Worm (Caenorhabditis elegans) whole organism, early embryonic: ENCODE results near the gene lat-2.

Experiments
- B0310.2 ChIP-seq: sonication (generic microtip); optimal IDR thresholded peaks from 2 replicates; lab custom pipeline; 2016; ENCODE audit warnings: mild to moderate bottlenecking, missing genetic modification characterization, missing compliant biosample characterization
- F13C5.2 ChIP-seq: sonication (generic microtip); optimal IDR thresholded peaks from 2 replicates; lab custom pipeline; 2017; ENCODE audit warnings: mild to moderate bottlenecking, missing genetic modification characterization, inconsistent platforms, missing compliant biosample characterization
- aly-1 ChIP-seq: sonication (generic microtip); optimal IDR thresholded peaks from 2 replicates; lab custom pipeline; 2016; ENCODE audit warnings: missing genetic modification characterization, missing compliant biosample characterization
- ama-1 ChIP-seq: fragments of 150-350 bp; optimal IDR thresholded peaks from 2 replicates; lab custom pipeline; 2014
- ceh-13 ChIP-seq: fragments of 200-800 bp; sonication (Bioruptor generic); optimal IDR thresholded peaks from 2 replicates; lab custom pipeline; 2018; ENCODE audit warnings: mild to moderate bottlenecking, missing genetic modification characterization, missing compliant biosample characterization
- ceh-36 ChIP-seq: sonication (generic microtip); optimal IDR thresholded peaks from 2 replicates; lab custom pipeline; 2016; ENCODE audit warnings: missing genetic modification characterization, inconsistent platforms, missing compliant biosample characterization
- ets-7 ChIP-seq: sonication (generic microtip); optimal IDR thresholded peaks from 2 replicates; lab custom pipeline; 2016; ENCODE audit warnings: missing genotype, missing genetic modification characterization, missing compliant biosample characterization
- flt-1 ChIP-seq: fragments of 200-800 bp; sonication (Bioruptor generic); IDR thresholded peaks from 2 replicates; pipeline ENCODE4 v1.3.6; 2022; ENCODE audit warnings: missing genetic modification characterization, missing compliant biosample characterization
- hmbx-1 ChIP-seq: sonication (generic microtip); optimal IDR thresholded peaks from 2 replicates; lab custom pipeline; 2016; ENCODE audit warnings: mild to moderate bottlenecking, missing genetic modification characterization, missing compliant biosample characterization
- hmg-4 ChIP-seq: fragments of 200-800 bp; sonication (Bioruptor generic); optimal IDR thresholded peaks from 2 replicates; lab custom pipeline; 2018; ENCODE audit warnings: mild to moderate bottlenecking, missing genetic modification characterization, missing compliant biosample characterization
- hnd-1 ChIP-seq: sonication (generic microtip); optimal IDR thresholded peaks from 2 replicates; lab custom pipeline; 2016; ENCODE audit warnings: missing genetic modification characterization, missing compliant biosample characterization
- pes-1 ChIP-seq: fragments of 200-800 bp; sonication (Bioruptor generic); IDR thresholded peaks from 2 replicates; pipeline ENCODE4 v1.3.6; 2022; ENCODE audit warnings: missing genetic modification reagents, missing genetic modification characterization, missing compliant biosample characterization
- scrt-1 ChIP-seq: fragments of 200-800 bp; sonication (Bioruptor generic); IDR thresholded peaks from 2 replicates; pipeline ENCODE4 v1.3.6; 2022; ENCODE audit warnings: missing genetic modification characterization, missing compliant biosample characterization
- sea-1 ChIP-seq: fragments of 200-800 bp; sonication (Bioruptor generic); conservative IDR thresholded peaks from 2 replicates; pipeline ENCODE4 v1.3.6; 2022; ENCODE audit warnings: missing genetic modification characterization, missing compliant biosample characterization
- tbx-11 ChIP-seq: fragments of 200-800 bp; sonication (Bioruptor generic); IDR thresholded peaks from 2 replicates; pipeline ENCODE4 v1.3.6; 2022; ENCODE audit warnings: missing genetic modification characterization, missing compliant biosample characterization
- tbx-37 ChIP-seq: fragments of 200-800 bp; sonication (Bioruptor generic); conservative IDR thresholded peaks from 2 replicates; pipeline ENCODE4 v1.3.6; 2022; ENCODE audit warnings: missing genetic modification reagents, missing genetic modification characterization, missing compliant biosample characterization
- tra-4 ChIP-seq: sonication (generic microtip); optimal IDR thresholded peaks from 2 replicates; lab custom pipeline; 2017; ENCODE audit warnings: missing genetic modification characterization, missing compliant biosample characterization

The lat-2 gene

DNA sequence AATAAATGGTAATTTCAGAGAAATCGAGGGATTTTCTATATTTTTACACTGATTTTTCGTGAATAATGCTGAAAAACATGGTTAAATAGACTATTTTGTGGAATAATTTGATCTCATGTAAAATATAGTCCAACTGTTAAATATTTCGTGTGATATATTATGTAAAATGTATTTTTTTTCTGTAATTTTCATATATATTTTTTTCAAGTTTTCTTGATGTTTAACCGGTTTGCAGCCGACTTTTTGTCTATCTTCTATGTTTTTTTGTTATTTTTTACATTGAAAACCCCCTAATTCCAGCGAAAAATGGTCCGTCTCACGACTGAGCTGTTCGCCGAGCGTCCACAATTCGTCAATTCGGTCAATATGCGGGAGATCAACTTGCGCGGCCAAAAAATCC lies 34.8 kb upstream of the lat-2 start, which contains the start of gene mog-2:
Gene mog-2 (plus strand): TSS at position 301 of the 400 bp plus-strand sequence.
- TF ChIP-seq ets-7 (no peak), sea-1 (GFP tag; lab: Robert Waterston, UW) (no peak), flt-1 (GFP tag; lab: Robert Waterston, UW) (no peak), ceh-36 (tag; lab: Kevin White, UChicago) (no peak), ceh-13 (no peak), F13C5.2 (tag; lab: Kevin White, UChicago) (no peak), B0310.2 (no peak), ama-1 (no peak), pes-1 (GFP tag; lab: Robert Waterston, UW) (no peak), hnd-1 (tag; lab: Kevin White, UChicago) (no peak), tra-4 (tag; lab: Kevin White, UChicago) (no peak), tbx-11 (GFP tag; lab: Robert Waterston, UW) (no peak), hmbx-1 (no peak), scrt-1 (GFP tag; lab: Robert Waterston, UW) (no peak), tbx-37 (GFP tag; lab: Robert Waterston, UW) (no peak), hmg-4 (GFP tag; lab: Kevin White, UChicago) (no peak), aly-1 (tag; lab: Kevin White, UChicago) (no peak)

DNA sequence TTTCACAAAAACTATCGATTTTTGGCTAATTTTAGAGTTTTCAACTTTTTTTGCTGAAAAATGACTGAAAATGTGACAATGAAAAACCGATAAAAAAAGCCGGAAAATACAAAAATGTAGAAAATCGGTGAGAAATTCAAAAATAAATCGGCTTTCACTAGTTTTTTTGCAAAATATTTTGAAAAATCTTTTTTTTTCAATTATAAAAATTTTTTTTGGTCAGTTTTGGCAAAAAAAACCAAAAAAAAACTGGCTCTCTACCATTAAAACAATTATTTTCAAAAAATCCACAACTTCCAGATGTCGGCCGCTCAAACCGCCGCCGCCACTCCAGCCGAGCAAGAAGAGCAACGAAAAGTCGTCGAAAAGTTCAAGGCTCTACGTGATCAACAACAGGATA lies 32.4 kb upstream of the lat-2 start, which contains the start of gene pfd-2:
Gene pfd-2 (plus strand): TSS at position 301 of the 400 bp plus-strand sequence.
- TF ChIP-seq aly-1 (tag; lab: Kevin White, UChicago) (no peak), F13C5.2 (tag; lab: Kevin White, UChicago) (no peak), flt-1 (GFP tag; lab: Robert Waterston, UW) (no peak), hmg-4 (GFP tag; lab: Kevin White, UChicago) (no peak), tbx-11 (GFP tag; lab: Robert Waterston, UW) (no peak), tbx-37 (GFP tag; lab: Robert Waterston, UW) (no peak), ama-1 (no peak), scrt-1 (GFP tag; lab: Robert Waterston, UW) (no peak), B0310.2 (no peak), ceh-13 (no peak)

DNA sequence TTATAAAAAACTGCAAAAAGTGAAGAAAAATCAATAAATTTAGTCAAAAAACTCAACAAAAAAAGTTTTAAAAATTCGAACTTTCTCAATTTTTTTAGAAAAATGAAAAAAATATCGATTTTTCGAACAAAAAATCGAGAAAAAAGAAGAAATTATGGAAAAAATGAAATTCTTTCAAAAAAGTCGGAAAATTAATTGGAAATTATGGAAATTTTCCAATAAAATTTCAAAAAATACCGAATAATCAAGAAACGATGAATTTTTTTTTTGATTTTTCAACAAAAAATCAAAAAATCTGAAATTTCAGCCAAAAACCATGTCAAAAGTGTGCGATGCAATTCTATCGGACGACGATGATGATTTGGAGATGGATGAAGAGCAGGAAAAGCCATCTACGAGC lies 30.1 kb upstream of the lat-2 start, which contains the start of gene H20J04.4:
Gene H20J04.4 (plus strand): TSS at position 301 of the 400 bp plus-strand sequence.
- TF ChIP-seq tra-4 (tag; lab: Kevin White, UChicago) (no peak), hnd-1 (tag; lab: Kevin White, UChicago) (no peak), ets-7 (no peak), tbx-11 (GFP tag; lab: Robert Waterston, UW) (no peak), tbx-37 (GFP tag; lab: Robert Waterston, UW) (no peak), F13C5.2 (tag; lab: Kevin White, UChicago) (no peak), B0310.2 (no peak), ceh-13 (no peak), ama-1 (no peak), hmg-4 (GFP tag; lab: Kevin White, UChicago) (no peak), flt-1 (GFP tag; lab: Robert Waterston, UW) (no peak), pes-1 (GFP tag; lab: Robert Waterston, UW) (no peak), scrt-1 (GFP tag; lab: Robert Waterston, UW) (no peak), ceh-36 (tag; lab: Kevin White, UChicago) (no peak), aly-1 (tag; lab: Kevin White, UChicago) (no peak), hmbx-1 (no peak), sea-1 (GFP tag; lab: Robert Waterston, UW) (no peak)

DNA sequence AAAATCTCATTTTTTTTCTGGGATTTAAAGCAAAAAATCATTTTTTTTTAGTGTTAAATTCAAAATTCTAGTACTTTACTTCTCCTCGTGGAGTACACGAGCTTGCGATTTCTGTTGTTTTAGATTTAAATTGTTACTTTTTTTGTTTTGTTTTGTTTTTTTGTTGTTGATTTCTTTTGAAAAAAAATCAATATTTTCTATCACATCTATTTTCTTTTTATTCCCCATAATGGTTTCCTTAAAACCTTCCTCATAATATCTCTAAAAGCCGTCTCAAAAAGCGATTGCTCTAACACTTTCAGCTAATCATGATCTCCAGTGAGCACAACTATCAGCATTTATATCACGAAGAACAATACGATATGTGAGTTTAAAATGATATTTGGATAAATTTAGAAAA lies 24.4 kb upstream of the lat-2 start, which contains the start of gene madf-3:
Gene madf-3 (plus strand): TSS at position 301 of the 400 bp plus-strand sequence.
- TF ChIP-seq ceh-36 (tag; lab: Kevin White, UChicago) (no peak), flt-1 (GFP tag; lab: Robert Waterston, UW) (no peak), ceh-13 (no peak), ets-7 (no peak), hnd-1 (tag; lab: Kevin White, UChicago) (no peak), hmbx-1 (no peak), ama-1 (no peak), pes-1 (GFP tag; lab: Robert Waterston, UW) (no peak), B0310.2 (no peak), tbx-37 (GFP tag; lab: Robert Waterston, UW) (no peak)

DNA sequence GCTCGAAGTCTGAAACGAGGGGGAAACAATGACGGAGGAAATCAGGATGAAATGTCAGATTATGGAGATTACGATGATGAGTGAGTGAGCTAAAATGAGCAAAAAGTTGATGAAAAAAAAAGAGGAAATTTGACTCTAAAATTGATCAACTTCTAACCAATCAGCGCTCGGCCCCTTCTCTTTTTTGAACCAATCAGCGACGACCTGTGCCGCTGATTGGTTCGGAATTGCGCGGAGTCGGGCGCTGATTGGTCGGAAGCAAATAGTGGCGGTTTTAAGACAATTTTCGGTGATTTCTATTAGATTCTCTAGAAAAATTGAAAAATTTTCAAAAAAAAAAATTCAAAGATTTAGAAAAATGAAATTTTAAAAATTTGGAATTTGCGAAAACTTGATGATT lies 21.1 kb upstream of the lat-2 start:
- TF ChIP-seq ceh-13 (no peak), F13C5.2 (tag; lab: Kevin White, UChicago) (no peak), tra-4 (tag; lab: Kevin White, UChicago) (no peak), hnd-1 (tag; lab: Kevin White, UChicago) (no peak), ceh-36 (tag; lab: Kevin White, UChicago) (no peak), hmg-4 (GFP tag; lab: Kevin White, UChicago) (no peak), aly-1 (tag; lab: Kevin White, UChicago) (no peak), hmbx-1 (no peak)

DNA sequence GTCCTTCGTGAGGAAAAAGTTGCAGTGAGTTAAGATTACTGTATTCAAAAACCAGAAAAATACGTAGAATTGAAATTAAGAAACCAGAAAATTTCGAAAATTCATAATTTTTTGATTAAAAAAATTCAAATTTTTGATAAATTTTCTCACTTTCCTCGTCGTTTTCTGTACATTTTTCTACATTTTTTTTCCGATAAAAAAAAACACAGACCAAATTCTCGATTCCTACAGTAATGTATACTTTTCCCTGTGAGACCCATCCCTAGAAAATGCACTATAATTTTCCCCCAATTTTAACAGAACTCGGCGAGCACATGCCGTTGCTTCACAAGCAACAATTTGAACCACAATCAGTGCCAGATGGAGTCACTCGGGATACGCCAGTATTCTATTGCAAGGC lies 19.0 kb upstream of the lat-2 start, which contains the start of gene athp-2:
Gene athp-2 (plus strand): TSS at position 301 of the 400 bp plus-strand sequence.
- TF ChIP-seq ets-7 = no peak
- no peak for TF ChIP-seq tbx-37 (GFP tag; lab: Robert Waterston, UW)
- TF ChIP-seq hnd-1 (tag; lab: Kevin White, UChicago) = no peak
- no peak for TF ChIP-seq B0310.2
- no peak for TF ChIP-seq flt-1 (GFP tag; lab: Robert Waterston, UW)
- TF ChIP-seq tbx-11 (GFP tag; lab: Robert Waterston, UW) = no peak
- no peak for TF ChIP-seq pes-1 (GFP tag; lab: Robert Waterston, UW)
- no peak for TF ChIP-seq hmg-4 (GFP tag; lab: Kevin White, UChicago)

DNA sequence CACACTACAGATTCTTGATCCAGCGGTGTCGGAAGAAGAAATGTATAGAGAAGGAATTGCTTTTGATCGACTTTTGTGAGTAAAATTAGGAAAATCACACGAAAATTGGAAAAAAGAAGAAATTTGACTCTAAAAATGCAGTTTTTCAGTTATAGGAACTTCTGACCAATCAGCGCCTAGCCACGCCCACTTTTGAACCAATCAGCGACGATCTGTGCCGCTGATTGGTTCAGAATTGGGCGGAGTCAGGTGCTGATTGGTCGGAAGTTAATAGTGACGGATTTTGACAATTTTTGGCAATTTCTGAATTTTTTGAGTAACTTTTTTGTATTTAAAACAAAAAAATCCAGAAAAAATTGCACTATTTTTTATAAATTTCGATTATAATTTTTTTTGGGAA lies 17.4 kb upstream of the lat-2 start:
- no peak for TF ChIP-seq aly-1 (tag; lab: Kevin White, UChicago)
- TF ChIP-seq flt-1 (GFP tag; lab: Robert Waterston, UW) = no peak
- TF ChIP-seq tbx-37 (GFP tag; lab: Robert Waterston, UW) = no peak
- TF ChIP-seq pes-1 (GFP tag; lab: Robert Waterston, UW) = no peak
- TF ChIP-seq F13C5.2 (tag; lab: Kevin White, UChicago) = no peak
- TF ChIP-seq ets-7 = no peak
- no peak for TF ChIP-seq hmg-4 (GFP tag; lab: Kevin White, UChicago)
